Worm (Caenorhabditis elegans) whole organism, L1 larva: ENCODE data around the gene sna-2.

Source experiments
- C34B4.2 ChIP-seq: sonication (generic microtip); optimal IDR thresholded peaks from 2 replicates; lab custom pipeline; 2017; ENCODE audit warnings: mild to moderate bottlenecking, missing genetic modification characterization, missing compliant biosample characterization
- Y116A8C.19 ChIP-seq: sonication (generic microtip); optimal IDR thresholded peaks from 2 replicates; lab custom pipeline; 2016; ENCODE audit warnings: missing compliant biosample characterization, missing genetic modification characterization, borderline replicate concordance
- aha-1 ChIP-seq: fragments of 150-350 bp; optimal IDR thresholded peaks from 2 replicates; lab custom pipeline; 2014; ENCODE audit warnings: missing biosample characterization, missing genetic modification characterization
- blmp-1 ChIP-seq: fragments of 150-350 bp; optimal IDR thresholded peaks from 2 replicates; lab custom pipeline; 2014; ENCODE audit warnings: missing biosample characterization, missing genetic modification characterization
- ceh-63 ChIP-seq: fragments of 200-800 bp; sonication (Bioruptor generic); optimal IDR thresholded peaks from 2 replicates; lab custom pipeline; 2018; ENCODE audit warnings: mild to moderate bottlenecking, missing genetic modification characterization, missing compliant biosample characterization
- ceh-82 ChIP-seq, 3 experiments: fragments of 150-350 bp in 1 of 3; sonication (generic microtip) in 2 of 3; optimal IDR thresholded peaks; 2 replicates each; lab custom pipeline; 2014 to 2017; ENCODE audit warnings: missing biosample characterization in 3 of 3, missing genetic modification characterization in 3 of 3
- ceh-90 ChIP-seq: sonication (generic microtip); optimal IDR thresholded peaks from 2 replicates; lab custom pipeline; 2016; ENCODE audit warnings: missing genetic modification characterization, missing compliant biosample characterization
- dsc-1 ChIP-seq: sonication (generic microtip); optimal IDR thresholded peaks from 2 replicates; lab custom pipeline; 2016; ENCODE audit warnings: mild to moderate bottlenecking, missing genetic modification characterization, missing compliant biosample characterization
- efl-1 ChIP-seq, 4 experiments: fragments of 150-350 bp; optimal IDR thresholded peaks in 3 of 4; peaks in 1 of 4; 1 replicate in 1 of 4; 2 replicates in 3 of 4; lab custom pipeline; 2014; ENCODE audit warnings: missing biosample characterization in 2 of 4, missing genetic modification characterization in 2 of 4, missing genetic modification reagents in 2 of 4
- egl-27 ChIP-seq, 2 experiments: fragments of 150-350 bp in 1 of 2; sonication (generic microtip); optimal IDR thresholded peaks; 3 replicates each; lab custom pipeline; 2017 to 2018; ENCODE audit warnings: missing biosample characterization in 2 of 2, missing genetic modification characterization in 2 of 2, missing genetic modification reagents in 2 of 2
- elt-2 ChIP-seq: sonication (generic microtip); optimal IDR thresholded peaks from 2 replicates; lab custom pipeline; 2016; ENCODE audit warnings: missing genetic modification characterization, mild to moderate bottlenecking, inconsistent platforms, missing compliant biosample characterization, missing genetic modification reagents
- elt-3 ChIP-seq, 6 experiments: fragments of 150-350 bp in 1 of 6; sonication (generic microtip); optimal IDR thresholded peaks; 2 replicates each; lab custom pipeline; 2017 to 2018; ENCODE audit warnings: missing biosample characterization in 6 of 6, missing genetic modification characterization in 6 of 6, inconsistent platforms in 1 of 6
- fkh-10 ChIP-seq: sonication (generic microtip); optimal IDR thresholded peaks from 2 replicates; lab custom pipeline; 2017; ENCODE audit warnings: missing biosample characterization, missing genetic modification reagents, missing genetic modification characterization
- fos-1 ChIP-seq: fragments of 150-350 bp; optimal IDR thresholded peaks from 2 replicates; lab custom pipeline; 2014; ENCODE audit warnings: missing biosample characterization, missing genetic modification characterization
- hpl-2 ChIP-seq: fragments of 150-350 bp; optimal IDR thresholded peaks from 2 replicates; lab custom pipeline; 2014; ENCODE audit warnings: missing biosample characterization, missing genetic modification reagents, missing genetic modification characterization
- isw-1 ChIP-seq: fragments of 200-800 bp; sonication (Bioruptor generic); IDR thresholded peaks from 2 replicates; pipeline ENCODE4 v1.3.6; 2022; ENCODE audit warnings: missing genetic modification characterization, missing compliant biosample characterization
- lin-14 ChIP-seq: fragments of 200-800 bp; sonication (Bioruptor generic); optimal IDR thresholded peaks from 2 replicates; lab custom pipeline; 2018; ENCODE audit warnings: mild to moderate bottlenecking, missing genetic modification characterization, moderate library complexity, missing compliant biosample characterization
- lin-35 ChIP-seq, 2 experiments: fragments of 150-350 bp; optimal IDR thresholded peaks; 2 replicates each; lab custom pipeline; 2014; ENCODE audit warnings: missing biosample characterization in 2 of 2, missing genetic modification characterization in 2 of 2, missing genetic modification reagents in 2 of 2
- lir-3 ChIP-seq: sonication (generic microtip); optimal IDR thresholded peaks from 2 replicates; lab custom pipeline; 2016; ENCODE audit warnings: mild to moderate bottlenecking, missing genetic modification characterization, moderate library complexity, missing compliant biosample characterization; ENCODE audit not compliant: poor library complexity
- lsy-2 ChIP-seq, 2 experiments: fragments of 150-350 bp; optimal IDR thresholded peaks; 2 replicates each; lab custom pipeline; 2014; ENCODE audit warnings: missing biosample characterization in 2 of 2, missing genetic modification characterization in 2 of 2
- mef-2 ChIP-seq: fragments of 150-350 bp; optimal IDR thresholded peaks from 2 replicates; lab custom pipeline; 2014; ENCODE audit warnings: missing biosample characterization, missing genetic modification characterization
- mep-1 ChIP-seq: fragments of 150-350 bp; optimal IDR thresholded peaks from 2 replicates; lab custom pipeline; 2014; ENCODE audit warnings: missing biosample characterization, missing genetic modification characterization
- nhr-11 ChIP-seq: fragments of 150-350 bp; optimal IDR thresholded peaks from 2 replicates; lab custom pipeline; 2014; ENCODE audit warnings: missing biosample characterization, missing genetic modification characterization
- nhr-19 ChIP-seq: fragments of 200-800 bp; sonication (Bioruptor generic); conservative IDR thresholded peaks from 2 replicates; pipeline ENCODE4 v1.3.6; 2022; ENCODE audit warnings: missing genetic modification characterization, missing compliant biosample characterization
- nhr-20 ChIP-seq: sonication (generic microtip); optimal IDR thresholded peaks from 2 replicates; lab custom pipeline; 2016; ENCODE audit warnings: mild to moderate bottlenecking, missing genetic modification characterization, missing compliant biosample characterization
- nhr-71 ChIP-seq: sonication (generic microtip); optimal IDR thresholded peaks from 2 replicates; lab custom pipeline; 2016; ENCODE audit warnings: mild to moderate bottlenecking, missing genetic modification characterization, moderate library complexity, missing compliant biosample characterization
- nhr-84 ChIP-seq: sonication (generic microtip); optimal IDR thresholded peaks from 2 replicates; lab custom pipeline; 2017; ENCODE audit warnings: missing biosample characterization, missing genetic modification characterization
- nhr-85 ChIP-seq: sonication (generic microtip); peaks from one replicate; lab custom pipeline; 2016; ENCODE audit warnings: missing genetic modification characterization, inconsistent platforms, missing compliant biosample characterization
- nhr-90 ChIP-seq: sonication (generic microtip); optimal IDR thresholded peaks from 2 replicates; lab custom pipeline; 2016; ENCODE audit warnings: mild to moderate bottlenecking, missing genetic modification characterization, missing compliant biosample characterization; ENCODE audit not compliant: poor library complexity
- pqm-1 ChIP-seq: sonication (generic microtip); optimal IDR thresholded peaks from 3 replicates; lab custom pipeline; 2017; ENCODE audit warnings: missing biosample characterization, missing genetic modification characterization
- rnt-1 ChIP-seq: sonication (generic microtip); optimal IDR thresholded peaks from 2 replicates; lab custom pipeline; 2016; ENCODE audit warnings: mild to moderate bottlenecking, missing genetic modification characterization, moderate library complexity, missing compliant biosample characterization
- skn-1 ChIP-seq: fragments of 150-350 bp; optimal IDR thresholded peaks from 2 replicates; lab custom pipeline; 2014; ENCODE audit warnings: missing biosample characterization, missing genetic modification characterization
- snu-23 ChIP-seq: sonication (generic microtip); optimal IDR thresholded peaks from 2 replicates; lab custom pipeline; 2016; ENCODE audit warnings: missing genetic modification characterization, missing compliant biosample characterization
- sox-4 ChIP-seq: sonication (generic microtip); optimal IDR thresholded peaks from 2 replicates; lab custom pipeline; 2016; ENCODE audit warnings: missing genetic modification characterization, missing compliant biosample characterization
- sup-37 ChIP-seq: fragments of 200-800 bp; sonication (Bioruptor generic); optimal IDR thresholded peaks from 2 replicates; lab custom pipeline; 2018; ENCODE audit warnings: mild to moderate bottlenecking, missing genetic modification characterization, missing compliant biosample characterization
- tbx-2 ChIP-seq: sonication (generic microtip); optimal IDR thresholded peaks from 2 replicates; lab custom pipeline; 2016; ENCODE audit warnings: missing genetic modification characterization, missing compliant biosample characterization
- unc-130 ChIP-seq: fragments of 150-350 bp; optimal IDR thresholded peaks from 2 replicates; lab custom pipeline; 2017; ENCODE audit warnings: missing biosample characterization, missing genetic modification characterization, inconsistent platforms
- xbp-1 ChIP-seq: sonication (generic microtip); optimal IDR thresholded peaks from 2 replicates; lab custom pipeline; 2016; ENCODE audit warnings: missing genetic modification characterization, missing compliant biosample characterization

sna-2 gene

DNA sequence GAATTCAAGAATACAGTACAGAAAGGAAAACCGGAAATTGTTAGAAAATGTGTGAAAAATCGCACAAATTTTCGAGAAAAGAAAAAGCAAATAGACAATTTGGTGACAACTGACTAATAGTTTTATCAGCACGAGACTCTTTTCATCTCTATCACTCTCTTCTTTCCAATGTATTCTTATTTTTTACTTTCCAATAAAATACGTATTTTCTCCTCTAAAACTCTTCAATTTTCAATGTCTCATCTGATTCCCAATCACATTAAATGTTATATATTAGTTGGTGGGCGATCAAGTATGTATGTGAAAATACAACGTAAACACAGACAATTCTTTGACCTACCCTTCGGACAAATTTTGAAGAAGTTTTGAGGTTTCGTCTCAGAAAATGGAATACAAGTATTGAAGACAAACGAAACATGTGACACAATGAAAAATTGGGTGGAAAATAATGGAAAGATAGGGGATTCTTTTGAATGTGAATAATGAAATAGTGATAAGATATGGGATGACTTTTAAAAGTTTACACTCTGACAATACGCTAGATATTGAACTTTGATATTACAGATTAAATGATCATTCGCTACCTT lies 40.1 kb downstream of the sna-2 start, which contains the start of gene cka-1 (continued):
- TF ChIP-seq unc-130 (tag; lab: Kevin White, UChicago) (no peak), hpl-2 (no peak), tbx-2 (peak; percentile 9), nhr-71 (tag; lab: Kevin White, UChicago) (peak; percentile 63), fkh-10 (GFP tag; lab: Kevin White, UChicago) (no peak), mef-2 (tag; lab: Kevin White, UChicago) (no peak), isw-1 (GFP tag; lab: Robert Waterston, UW) (no peak), efl-1 (optimal IDR thresholded peaks at IDR 0.05; lab: Kevin White, UChicago) (peak in 1 of 2 experiments; percentile 6), efl-1 (GFP tag; optimal IDR thresholded peaks at IDR 0.05 in 1 of 2; lab: Kevin White, UChicago) (peak in 1 of 2 experiments; percentile 89), xbp-1 (tag; lab: Kevin White, UChicago) (no peak), ceh-82 (tag; optimal IDR thresholded peaks at IDR 0.05; lab: Kevin White, UChicago) (no peak), skn-1 (tag; lab: Kevin White, UChicago) (no peak), sup-37 (GFP tag; lab: Kevin White, UChicago) (no peak), nhr-11 (tag; lab: Kevin White, UChicago) (no peak), nhr-84 (tag; lab: Kevin White, UChicago) (no peak), elt-2 (tag; lab: Kevin White, UChicago) (peak; percentile 52), rnt-1 (tag; lab: Kevin White, UChicago) (no peak), lin-14 (peak; percentile 71), fos-1 (tag; lab: Kevin White, UChicago) (no peak)

DNA sequence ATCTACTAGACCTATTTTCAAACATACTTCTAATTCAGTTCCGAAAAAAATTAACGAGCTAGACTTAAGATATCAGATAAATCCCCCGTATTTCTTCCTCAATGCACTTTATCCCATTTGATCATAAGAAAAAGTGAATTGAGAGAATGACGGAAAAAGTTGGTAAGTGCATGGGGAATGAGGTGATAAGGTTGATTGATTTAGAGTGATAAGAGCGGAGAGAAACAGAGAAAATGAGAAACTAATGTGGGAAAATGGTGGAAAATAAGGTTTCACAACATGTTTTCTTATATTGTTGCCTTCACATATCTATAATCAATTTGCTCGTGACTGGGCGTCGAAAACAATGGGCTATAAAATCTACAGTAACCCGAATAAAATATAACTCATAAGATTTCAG lies 41.7 kb downstream of the sna-2 start:
- TF ChIP-seq snu-23 (GFP tag; lab: Kevin White, UChicago) (peak; percentile 30), lir-3 (no peak), isw-1 (GFP tag; lab: Robert Waterston, UW) (no peak), elt-3 (tag; optimal IDR thresholded peaks at IDR 0.05; lab: Kevin White, UChicago) (peak in 5 of 6 experiments; percentile 28 to 82 (median 45)), egl-27 (tag; optimal IDR thresholded peaks at IDR 0.05; lab: Kevin White, UChicago) (no peak), Y116A8C.19 (tag; lab: Kevin White, UChicago) (no peak), nhr-90 (tag; lab: Kevin White, UChicago) (peak; percentile 18), mep-1 (tag; lab: Kevin White, UChicago) (peak; percentile 40), aha-1 (tag; lab: Kevin White, UChicago) (no peak), nhr-20 (tag; lab: Kevin White, UChicago) (peak; percentile 52), sox-4 (no peak), dsc-1 (peak; percentile 53), rnt-1 (tag; lab: Kevin White, UChicago) (peak; percentile 24), C34B4.2 (tag; lab: Kevin White, UChicago) (no peak), nhr-85 (peak; percentile 77), ceh-63 (GFP tag; lab: Kevin White, UChicago) (no peak), lin-14 (peak; percentile 66), blmp-1 (tag; lab: Kevin White, UChicago) (peak; percentile 85), lin-35 (GFP tag; optimal IDR thresholded peaks at IDR 0.05; lab: Kevin White, UChicago) (peak in 1 of 2 experiments; percentile 39), nhr-19 (peak; percentile 37; the same call in 1 of the 2 replicates), ceh-90 (tag; lab: Kevin White, UChicago) (no peak), nhr-71 (tag; lab: Kevin White, UChicago) (peak; percentile 63), lsy-2 (tag; optimal IDR thresholded peaks at IDR 0.05; lab: Kevin White, UChicago) (peak; percentile 27 to 35), ceh-82 (tag; optimal IDR thresholded peaks at IDR 0.05; lab: Kevin White, UChicago) (no peak), pqm-1 (tag; lab: Kevin White, UChicago) (peak; percentile 7), elt-2 (tag; lab: Kevin White, UChicago) (peak; percentile 50)
